Worm (Caenorhabditis elegans): Measurements from ENCODE around the gene Y5H2B.3.
"Not testable (repeated sequence)": the region's sequence is repeated elsewhere in the genome, so short reads cannot be mapped to it uniquely, and the experiment has no call there.

DNA sequence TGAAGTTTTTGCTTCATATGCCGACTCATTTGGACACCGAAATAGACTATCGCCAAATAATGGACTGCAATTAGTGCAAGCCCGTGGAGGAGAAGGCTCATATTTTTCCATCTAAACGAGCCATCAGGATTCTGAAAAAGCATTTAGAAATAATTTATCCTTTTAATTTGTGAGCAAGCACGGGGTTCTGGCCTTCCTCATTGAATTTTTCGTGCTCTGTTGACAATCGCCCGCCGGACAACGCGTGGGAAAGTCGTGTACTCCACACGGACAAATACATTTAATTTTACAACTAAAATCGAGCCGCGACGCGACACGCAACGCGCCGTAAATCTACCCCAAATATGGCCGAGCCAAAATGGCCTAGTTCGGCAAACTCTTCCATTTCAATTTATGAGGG, 43.7 kb upstream of the Y5H2B.3 start, which contains the start of gene F22F7.12:
- TF ChIP-seq hmbx-1 (tag; optimal IDR thresholded peaks at IDR 0.05); ceh-13 (GFP tag; optimal IDR thresholded peaks at IDR 0.05); ets-7 (tag; optimal IDR thresholded peaks at IDR 0.05); ama-1 (optimal IDR thresholded peaks at IDR 0.05): not testable (repeated sequence)

All from whole organism, early embryonic.